Fruit fly (Drosophila melanogaster) whole organism, embryonic: ENCODE data around the gene CG34125.
A peak's percentile ranks its signal among the peaks of the same experiment; 100 is the strongest.

ENCODE experiments used
- CG1024 ChIP-seq: fragments of 200-800 bp; sonication (Bioruptor generic); IDR thresholded peaks from 2 replicates; pipeline ENCODE4 v1.3.6; 2022; ENCODE audit warnings: missing biosample characterization, missing genetic modification characterization
- CG13296 ChIP-seq: fragments of 200-800 bp; sonication (Bioruptor generic); optimal IDR thresholded peaks from 3 replicates; lab custom pipeline; 2018; ENCODE audit warnings: missing biosample characterization, mild to moderate bottlenecking, missing genetic modification characterization
- CG1603 ChIP-seq: fragments of 200-800 bp; sonication (Bioruptor generic); optimal IDR thresholded peaks from 2 replicates; lab custom pipeline; 2019; ENCODE audit warnings: missing biosample characterization, mild to moderate bottlenecking, missing genetic modification characterization, moderate library complexity
- CG16815 ChIP-seq: fragments of 200-800 bp; sonication (Bioruptor generic); optimal IDR thresholded peaks from 3 replicates; lab custom pipeline; 2017; ENCODE audit warnings: missing biosample characterization, mild to moderate bottlenecking, missing genetic modification characterization
- CG30403 ChIP-seq: fragments of 200-800 bp; sonication (Bioruptor generic); optimal IDR thresholded peaks from 3 replicates; lab custom pipeline; 2016; ENCODE audit warnings: missing biosample characterization, missing genetic modification characterization
- CG30431 ChIP-seq: fragments of 200-800 bp; sonication (Bioruptor generic); optimal IDR thresholded peaks from 2 replicates; lab custom pipeline; 2017; ENCODE audit warnings: missing biosample characterization, missing genetic modification characterization
- CG31365 ChIP-seq: fragments of 200-800 bp; sonication (Bioruptor generic); optimal IDR thresholded peaks from 2 replicates; lab custom pipeline; 2018; ENCODE audit warnings: missing biosample characterization, mild to moderate bottlenecking, missing genetic modification characterization
- CG3281 ChIP-seq: fragments of 200-800 bp; sonication (Bioruptor generic); optimal IDR thresholded peaks from 3 replicates; lab custom pipeline; 2017; ENCODE audit warnings: missing biosample characterization, mild to moderate bottlenecking, missing genetic modification characterization
- CG34224 ChIP-seq: fragments of 200-800 bp; sonication (Bioruptor generic); IDR thresholded peaks from 3 replicates; pipeline ENCODE4 v1.3.6; 2022; ENCODE audit warnings: missing biosample characterization, missing genetic modification characterization; ENCODE audit not compliant: partially characterized antibody
- CG34422 ChIP-seq: fragments of 200-800 bp; sonication (Bioruptor generic); IDR thresholded peaks from 3 replicates; pipeline ENCODE4 v1.3.6; 2022; ENCODE audit warnings: missing biosample characterization, missing genetic modification characterization
- CG3995 ChIP-seq: fragments of 200-800 bp; sonication (Bioruptor generic); optimal IDR thresholded peaks from 3 replicates; lab custom pipeline; 2016; ENCODE audit warnings: missing biosample characterization, missing genetic modification characterization
- CG4360 ChIP-seq: fragments of 200-800 bp; sonication (Bioruptor generic); IDR thresholded peaks from 2 replicates; pipeline ENCODE4 v1.3.6; 2022; ENCODE audit warnings: missing biosample characterization, missing genetic modification characterization
- CG43689 ChIP-seq: fragments of 200-800 bp; sonication (Bioruptor generic); IDR thresholded peaks from 2 replicates; pipeline ENCODE4 v1.3.6; 2022; ENCODE audit warnings: missing biosample characterization, missing genetic modification characterization
- CG6272 ChIP-seq: fragments of 200-800 bp; sonication (Bioruptor generic); IDR thresholded peaks from 2 replicates; pipeline ENCODE4 v1.3.6; 2022; ENCODE audit warnings: missing biosample characterization, missing genetic modification characterization
- CG6654 ChIP-seq: fragments of 200-800 bp; sonication (Bioruptor generic); optimal IDR thresholded peaks from 2 replicates; lab custom pipeline; 2017; ENCODE audit warnings: missing biosample characterization, mild to moderate bottlenecking, missing genetic modification characterization
- CG6689 ChIP-seq: fragments of 200-800 bp; sonication (Bioruptor generic); IDR thresholded peaks from 2 replicates; pipeline ENCODE4 v1.3.6; 2022; ENCODE audit warnings: missing biosample characterization, missing genetic modification characterization
- CG7271 ChIP-seq: fragments of 200-800 bp; sonication (Bioruptor generic); optimal IDR thresholded peaks from 2 replicates; lab custom pipeline; 2018; ENCODE audit warnings: missing biosample characterization, mild to moderate bottlenecking, missing genetic modification characterization, moderate library complexity
- CG7987 ChIP-seq: fragments of 200-800 bp; sonication (Bioruptor generic); optimal IDR thresholded peaks from 2 replicates; lab custom pipeline; 2018; ENCODE audit warnings: missing biosample characterization, mild to moderate bottlenecking, missing genetic modification characterization, moderate library complexity
- CG8478 ChIP-seq: fragments of >200 bp; optimal IDR thresholded peaks from 2 replicates; lab custom pipeline; 2018
- CG8765 ChIP-seq: fragments of 200-800 bp; sonication (Bioruptor generic); IDR thresholded peaks from 2 replicates; pipeline ENCODE4 v1.3.6; 2022; ENCODE audit warnings: missing biosample characterization, missing genetic modification characterization
- CG9215 ChIP-seq: fragments of 200-800 bp; sonication (Bioruptor generic); IDR thresholded peaks from 2 replicates; pipeline ENCODE4 v1.3.6; 2022; ENCODE audit warnings: missing biosample characterization, missing genetic modification characterization
- Dfd ChIP-seq, 2 experiments: fragments of >200 bp; optimal IDR thresholded peaks; 2 replicates each; lab custom pipeline; 2017; ENCODE audit warnings: missing biosample characterization in 2 of 2, missing genetic modification characterization in 2 of 2
- E2f1 ChIP-seq: fragments of 200-800 bp; sonication (Bioruptor generic); IDR thresholded peaks from 2 replicates; pipeline ENCODE4 v1.3.6; 2022; ENCODE audit warnings: missing biosample characterization, missing genetic modification characterization
- ERR ChIP-seq: fragments of 200-800 bp; sonication (Bioruptor generic); optimal IDR thresholded peaks from 2 replicates; lab custom pipeline; 2016; ENCODE audit warnings: missing biosample characterization, missing genetic modification characterization
- Eip74EF ChIP-seq, 2 experiments: fragments of 200-800 bp in 1 of 2; fragments of >200 bp in 1 of 2; sonication (Bioruptor generic) in 1 of 2; optimal IDR thresholded peaks; 2 replicates each; lab custom pipeline; 2017 to 2019; ENCODE audit warnings: missing biosample characterization in 2 of 2, missing genetic modification characterization in 2 of 2, mild to moderate bottlenecking in 1 of 2, moderate library complexity in 1 of 2
- Lim3 ChIP-seq: fragments of 200-800 bp; sonication (Bioruptor generic); IDR thresholded peaks from 2 replicates; pipeline ENCODE4 v1.3.6; 2022; ENCODE audit warnings: missing biosample characterization, missing genetic modification characterization
- Nf-YC ChIP-seq: fragments of 200-800 bp; optimal IDR thresholded peaks from 3 replicates; lab custom pipeline; 2019; ENCODE audit warnings: missing biosample characterization, mild to moderate bottlenecking, missing genetic modification characterization, moderate library complexity
- Opbp ChIP-seq: fragments of 200-800 bp; sonication (Bioruptor generic); IDR thresholded peaks from 3 replicates; pipeline ENCODE4 v1.3.6; 2022; ENCODE audit warnings: missing biosample characterization, missing genetic modification characterization; ENCODE audit not compliant: partially characterized antibody
- Optix ChIP-seq: fragments of 200-800 bp; sonication (Bioruptor generic); IDR thresholded peaks from 3 replicates; pipeline ENCODE4 v1.3.6; 2022; ENCODE audit warnings: missing biosample characterization, missing genetic modification characterization
- Spps ChIP-seq: fragments of 200-800 bp; sonication (Bioruptor generic); optimal IDR thresholded peaks from 2 replicates; lab custom pipeline; 2018; ENCODE audit warnings: missing biosample characterization, mild to moderate bottlenecking, missing genetic modification characterization
- cad ChIP-seq: fragments of >200 bp; optimal IDR thresholded peaks from 2 replicates; lab custom pipeline; 2017; ENCODE audit warnings: missing biosample characterization, missing genetic modification characterization
- chinmo ChIP-seq: fragments of 200-800 bp; sonication (Bioruptor generic); IDR thresholded peaks from 4 replicates; pipeline ENCODE4 v1.3.6; 2022; ENCODE audit warnings: missing biosample characterization, missing genetic modification characterization; ENCODE audit not compliant: partially characterized antibody
- dm ChIP-seq: fragments of 200-800 bp; sonication (Bioruptor generic); optimal IDR thresholded peaks from 3 replicates; lab custom pipeline; 2016; ENCODE audit warnings: missing biosample characterization, missing genetic modification characterization
- eve ChIP-seq, 2 experiments: fragments of >200 bp; optimal IDR thresholded peaks; 2 replicates each; lab custom pipeline; 2017; ENCODE audit warnings: missing biosample characterization in 2 of 2, missing genetic modification characterization in 2 of 2
- ham ChIP-seq: fragments of 200-800 bp; sonication (Bioruptor generic); IDR thresholded peaks from 2 replicates; pipeline ENCODE4 v1.3.6; 2022; ENCODE audit warnings: missing biosample characterization, missing genetic modification characterization
- hkb ChIP-seq, 2 experiments: fragments of 200-800 bp in 1 of 2; fragments of >200 bp in 1 of 2; sonication (Bioruptor generic) in 1 of 2; IDR thresholded peaks in 1 of 2; optimal IDR thresholded peaks in 1 of 2; 2 replicates each; pipeline versions ENCODE4 v1.3.6 to Lab custom; 2017 to 2022; ENCODE audit warnings: missing biosample characterization in 1 of 2, missing genetic modification characterization in 1 of 2
- kni ChIP-seq: fragments of 200-800 bp; sonication (Bioruptor generic); optimal IDR thresholded peaks from 3 replicates; lab custom pipeline; 2017; ENCODE audit warnings: mild to moderate bottlenecking, missing biosample characterization, missing genetic modification reagents, missing genetic modification characterization
- luna ChIP-seq: fragments of 200-800 bp; sonication (Bioruptor generic); optimal IDR thresholded peaks from 2 replicates; lab custom pipeline; 2016; ENCODE audit warnings: missing biosample characterization, missing genetic modification characterization
- ranshi ChIP-seq: fragments of 200-800 bp; sonication (Bioruptor generic); IDR thresholded peaks from 2 replicates; pipeline ENCODE4 v1.3.6; 2022; ENCODE audit warnings: missing biosample characterization, missing genetic modification characterization
- rib ChIP-seq: fragments of 200-800 bp; sonication (Bioruptor generic); IDR thresholded peaks from 2 replicates; pipeline ENCODE4 v1.3.6; 2022; ENCODE audit warnings: missing biosample characterization, missing genetic modification characterization
- sc ChIP-seq, 3 experiments: fragments of >200 bp in 2 of 3; fragments of 200-800 bp in 1 of 3; sonication (Bioruptor generic) in 1 of 3; optimal IDR thresholded peaks; 2 replicates in 2 of 3; 3 replicates in 1 of 3; lab custom pipeline; 2017; ENCODE audit warnings: mild to moderate bottlenecking in 1 of 3, missing biosample characterization in 1 of 3, missing genetic modification characterization in 1 of 3, missing genetic modification reagents in 1 of 3
- sens ChIP-seq: fragments of 200-800 bp; sonication (Bioruptor generic); peaks from one replicate; lab custom pipeline; 2016; ENCODE audit warnings: missing biosample characterization, missing genetic modification characterization
- shn ChIP-seq: fragments of 200-800 bp; sonication (Bioruptor generic); optimal IDR thresholded peaks from 3 replicates; lab custom pipeline; 2016; ENCODE audit warnings: missing biosample characterization, missing genetic modification characterization
- slp2 ChIP-seq: fragments of 200-800 bp; sonication (Bioruptor generic); optimal IDR thresholded peaks from 2 replicates; lab custom pipeline; 2016; ENCODE audit warnings: missing biosample characterization, missing genetic modification characterization
- tll ChIP-seq, 2 experiments: fragments of 200-800 bp in 1 of 2; fragments of >200 bp in 1 of 2; sonication (Bioruptor generic) in 1 of 2; optimal IDR thresholded peaks; 2 replicates each; lab custom pipeline; 2017 to 2019; ENCODE audit warnings: missing biosample characterization in 2 of 2, missing genetic modification characterization in 2 of 2, mild to moderate bottlenecking in 1 of 2, moderate library complexity in 1 of 2
- unc-4 ChIP-seq: fragments of 200-800 bp; sonication (Bioruptor generic); IDR thresholded peaks from 2 replicates; pipeline ENCODE4 v1.3.6; 2022; ENCODE audit warnings: missing biosample characterization, missing genetic modification characterization; ENCODE audit not compliant: partially characterized antibody
- vvl ChIP-seq: fragments of 200-800 bp; sonication (Bioruptor generic); IDR thresholded peaks from 2 replicates; pipeline ENCODE4 v1.3.6; 2022; ENCODE audit warnings: missing biosample characterization, missing genetic modification characterization

The CG34125 gene

DNA sequence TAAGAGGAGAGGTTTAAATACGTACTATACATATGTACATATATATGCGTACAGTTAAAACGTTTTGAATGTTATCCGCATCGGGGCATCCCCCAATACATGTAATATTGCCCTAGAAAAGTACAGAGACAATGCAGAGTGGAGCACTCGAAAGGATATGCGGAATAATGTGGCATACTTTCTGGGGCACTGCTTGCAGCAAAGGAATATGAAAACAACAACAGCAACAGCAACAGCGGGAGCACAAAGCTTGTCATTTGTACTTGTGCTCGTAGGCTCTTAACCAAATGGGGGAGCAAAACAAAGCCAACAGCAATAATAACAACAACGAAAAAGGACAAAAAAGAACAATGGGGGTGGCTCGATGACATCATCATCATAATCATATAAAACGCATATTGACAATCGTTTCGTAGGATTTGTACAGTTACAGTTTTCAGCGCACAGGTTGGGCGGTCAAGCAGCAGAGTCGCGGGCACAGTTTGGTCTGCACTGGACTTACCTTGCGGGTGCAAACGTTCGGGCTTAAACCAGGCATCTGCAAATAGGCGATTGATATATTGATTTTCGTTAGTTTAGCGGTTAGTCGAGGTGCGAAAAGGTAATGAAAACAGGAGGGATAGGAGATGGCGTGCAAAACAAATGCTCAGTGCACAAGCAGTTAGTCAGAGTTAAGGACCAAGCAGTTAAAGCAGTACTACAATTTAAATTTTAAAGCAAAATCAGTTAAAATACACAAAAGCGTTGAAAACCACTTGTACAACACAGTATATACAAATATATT is 38.4 kb downstream of the CG34125 start:
- no peak for TF ChIP-seq Spps (tag; lab: Kevin White, UChicago)
- TF ChIP-seq Eip74EF (GFP tag; optimal IDR thresholded peaks at IDR 0.05; lab: Kevin White, UChicago): peak in 1 of 2 experiments; percentile 68
- no peak for TF ChIP-seq shn (GFP tag; lab: Kevin White, UChicago)
- no peak for TF ChIP-seq ham (GFP tag; lab: Robert Waterston, UW)
- peak; percentile 77 for TF ChIP-seq CG4360 (GFP tag; lab: Robert Waterston, UW)
- TF ChIP-seq CG31365 (tag; lab: Kevin White, UChicago): peak; percentile 81
- peak; percentile 84 for TF ChIP-seq cad (GFP tag; lab: Kevin White, UChicago)
- TF ChIP-seq unc-4 (GFP tag; lab: Robert Waterston, UW): no peak
- TF ChIP-seq rib (GFP tag; lab: Robert Waterston, UW): no peak
- peak; percentile 97 for TF ChIP-seq CG6654 (GFP tag; lab: Kevin White, UChicago)
- TF ChIP-seq CG7987: no peak
- TF ChIP-seq CG8478 (lab: Kevin White, UChicago): peak; percentile 78
- peak in 1 of 2 experiments; percentile 97 for TF ChIP-seq Dfd (GFP tag; optimal IDR thresholded peaks at IDR 0.05; lab: Kevin White, UChicago)
- no peak for TF ChIP-seq sc (optimal IDR thresholded peaks at IDR 0.05; lab: Kevin White, UChicago)
- no peak for TF ChIP-seq sc (GFP tag; optimal IDR thresholded peaks at IDR 0.05; lab: Kevin White, UChicago)
- TF ChIP-seq kni (GFP tag; lab: Kevin White, UChicago): no peak
- no peak for TF ChIP-seq CG8765 (GFP tag; lab: Robert Waterston, UW)
- peak; percentile 42 for TF ChIP-seq sens (GFP tag; lab: Kevin White, UChicago)
- TF ChIP-seq CG1024: no peak
- peak in 1 of 2 experiments; percentile 46 for TF ChIP-seq tll (GFP tag; optimal IDR thresholded peaks at IDR 0.05; lab: Kevin White, UChicago)
- TF ChIP-seq CG30431: no peak
- TF ChIP-seq chinmo: 0 out of 4 replicates have a peak, but pooled peaks have one; percentile 21
- TF ChIP-seq ERR: no peak
- 0 out of 3 replicates have a peak, but pooled peaks have one; percentile 24 for TF ChIP-seq CG34422 (GFP tag; lab: Robert Waterston, UW)
- no peak for TF ChIP-seq CG3281
- no peak for TF ChIP-seq CG3995 (GFP tag; lab: Kevin White, UChicago)
- TF ChIP-seq Nf-YC: no peak

- peak; percentile 82 for TF ChIP-seq CG1603 (tag; lab: Kevin White, UChicago)
- TF ChIP-seq slp2 (GFP tag; lab: Kevin White, UChicago): peak; percentile 92
- peak; percentile 84 for TF ChIP-seq dm
- no peak for TF ChIP-seq hkb (optimal IDR thresholded peaks at IDR 0.05; lab: Kevin White, UChicago)
- peak; percentile 97 for TF ChIP-seq hkb (GFP tag; IDR thresholded peaks at IDR 0.05; lab: Robert Waterston, UW)
- peak; percentile 97 for TF ChIP-seq ranshi (GFP tag; lab: Robert Waterston, UW)
- TF ChIP-seq CG6689 (GFP tag; lab: Robert Waterston, UW): peak; percentile 95
- peak; percentile 95 for TF ChIP-seq E2f1 (GFP tag; lab: Robert Waterston, UW)
- peak; percentile 95 for TF ChIP-seq CG9215 (GFP tag; lab: Robert Waterston, UW)
- TF ChIP-seq Opbp (GFP tag; lab: Robert Waterston, UW): no peak
- TF ChIP-seq Lim3 (GFP tag; lab: Robert Waterston, UW): peak; percentile 84
- peak; percentile 63 for TF ChIP-seq CG4360 (GFP tag; lab: Robert Waterston, UW)
- peak; percentile 95 for TF ChIP-seq CG30403 (GFP tag; lab: Kevin White, UChicago)
- no peak for TF ChIP-seq cad (GFP tag; lab: Kevin White, UChicago)
- TF ChIP-seq CG6272 (GFP tag; lab: Robert Waterston, UW): peak; percentile 94
- TF ChIP-seq CG34224 (GFP tag; lab: Robert Waterston, UW): no peak
- peak; percentile 98 for TF ChIP-seq vvl (GFP tag; lab: Robert Waterston, UW)
- no peak for TF ChIP-seq eve (GFP tag; optimal IDR thresholded peaks at IDR 0.05; lab: Kevin White, UChicago)
- TF ChIP-seq CG30431: peak; percentile 87
- TF ChIP-seq CG43689: peak; percentile 88
- TF ChIP-seq CG16815 (GFP tag; lab: Kevin White, UChicago): peak; percentile 93
- peak; percentile 93 for TF ChIP-seq luna (GFP tag; lab: Kevin White, UChicago)
- TF ChIP-seq Optix (GFP tag; lab: Robert Waterston, UW): peak; percentile 91
- TF ChIP-seq CG7271 (tag; lab: Kevin White, UChicago): peak; percentile 75
- TF ChIP-seq CG13296 (GFP tag; lab: Kevin White, UChicago): peak; percentile 96
These were observed 39.4 kb downstream of the CG34125 start for dm6 chr2L:5004677-5005463.
